Fruit fly (Drosophila melanogaster) whole organism, embryonic: ENCODE results near the gene dsd.

ENCODE experiments used
- Bteb2 ChIP-seq: fragments of 200-800 bp; sonication (Bioruptor generic); optimal IDR thresholded peaks from 2 replicates; lab custom pipeline; 2016; ENCODE audit warnings: missing biosample characterization, missing genetic modification characterization
- CG10366 ChIP-seq: fragments of 200-800 bp; sonication (Bioruptor generic); IDR thresholded peaks from 2 replicates; pipeline ENCODE4 v1.3.6; 2022; ENCODE audit warnings: missing biosample characterization, missing genetic modification characterization
- CG12391 ChIP-seq: fragments of 200-800 bp; sonication (Bioruptor generic); optimal IDR thresholded peaks from 3 replicates; lab custom pipeline; 2018; ENCODE audit warnings: missing biosample characterization, mild to moderate bottlenecking, missing genetic modification characterization, moderate library complexity
- CG12942 ChIP-seq: fragments of 200-800 bp; sonication (Bioruptor generic); optimal IDR thresholded peaks from 3 replicates; lab custom pipeline; 2016; ENCODE audit warnings: missing biosample characterization, missing genetic modification characterization
- CG14050 ChIP-seq: fragments of 200-800 bp; sonication (Bioruptor generic); IDR thresholded peaks from 3 replicates; pipeline ENCODE4 v1.3.6; 2022; ENCODE audit warnings: missing biosample characterization, missing genetic modification characterization
- CG14965 ChIP-seq: fragments of 200-800 bp; sonication (Bioruptor generic); optimal IDR thresholded peaks from 2 replicates; lab custom pipeline; 2016; ENCODE audit warnings: missing biosample characterization, missing genetic modification characterization, borderline replicate concordance
- CG15601 ChIP-seq: fragments of 200-800 bp; sonication (Bioruptor generic); optimal IDR thresholded peaks from 3 replicates; lab custom pipeline; 2019; ENCODE audit warnings: missing biosample characterization, mild to moderate bottlenecking, missing genetic modification characterization, moderate library complexity
- CG16813 ChIP-seq: fragments of 200-800 bp; sonication (Bioruptor generic); IDR thresholded peaks from 3 replicates; pipeline ENCODE4 v1.3.6; 2022; ENCODE audit warnings: missing biosample characterization, missing genetic modification characterization; ENCODE audit not compliant: partially characterized antibody
- CG16863 ChIP-seq: fragments of 200-800 bp; sonication (Bioruptor generic); optimal IDR thresholded peaks from 3 replicates; lab custom pipeline; 2016; ENCODE audit warnings: missing biosample characterization, missing genetic modification characterization
- CG17359 ChIP-seq: fragments of 200-800 bp; sonication (Bioruptor generic); optimal IDR thresholded peaks from 3 replicates; lab custom pipeline; 2018; ENCODE audit warnings: missing biosample characterization, mild to moderate bottlenecking, missing genetic modification characterization, moderate library complexity
- CG18764 ChIP-seq: fragments of 200-800 bp; sonication (Bioruptor generic); optimal IDR thresholded peaks from 3 replicates; lab custom pipeline; 2016; ENCODE audit warnings: missing biosample characterization, missing genetic modification characterization
- CG2116 ChIP-seq: fragments of 200-800 bp; sonication (Bioruptor generic); optimal IDR thresholded peaks from 3 replicates; lab custom pipeline; 2018; ENCODE audit warnings: missing biosample characterization, mild to moderate bottlenecking, missing genetic modification characterization
- CG34224 ChIP-seq: fragments of 200-800 bp; sonication (Bioruptor generic); IDR thresholded peaks from 3 replicates; pipeline ENCODE4 v1.3.6; 2022; ENCODE audit warnings: missing biosample characterization, missing genetic modification characterization; ENCODE audit not compliant: partially characterized antibody
- CG3726 ChIP-seq: fragments of 200-800 bp; sonication (Bioruptor generic); IDR thresholded peaks from 3 replicates; pipeline ENCODE4, ENCODE4 v1.3.6; 2022; ENCODE audit warnings: missing biosample characterization, missing genetic modification characterization
- CG4617 ChIP-seq: fragments of 200-800 bp; sonication (Bioruptor generic); optimal IDR thresholded peaks from 3 replicates; lab custom pipeline; 2016; ENCODE audit warnings: missing biosample characterization, missing genetic modification characterization, borderline replicate concordance
- CG4707 ChIP-seq: fragments of 200-800 bp; sonication (Bioruptor generic); optimal IDR thresholded peaks from 2 replicates; lab custom pipeline; 2018; ENCODE audit warnings: missing biosample characterization, mild to moderate bottlenecking, missing genetic modification characterization, moderate library complexity
- CG5180 ChIP-seq: fragments of 200-800 bp; sonication (Bioruptor generic); optimal IDR thresholded peaks from 3 replicates; lab custom pipeline; 2017; ENCODE audit warnings: missing biosample characterization, missing genetic modification characterization, mild to moderate bottlenecking, moderate library complexity, missing genetic modification reagents
- CG6175 ChIP-seq: fragments of 200-800 bp; sonication (Bioruptor generic); IDR thresholded peaks from 3 replicates; pipeline ENCODE4 v1.3.6; 2022; ENCODE audit warnings: missing biosample characterization, missing genetic modification characterization
- CG6683 ChIP-seq: fragments of 200-800 bp; sonication (Bioruptor generic); optimal IDR thresholded peaks from 2 replicates; lab custom pipeline; 2017; ENCODE audit warnings: missing biosample characterization, mild to moderate bottlenecking, missing genetic modification characterization, missing genetic modification reagents
- CG7963 ChIP-seq: fragments of 200-800 bp; sonication (Bioruptor generic); IDR thresholded peaks from 3 replicates; pipeline ENCODE4 v1.3.6; 2022; ENCODE audit warnings: missing biosample characterization, missing genetic modification characterization; ENCODE audit not compliant: partially characterized antibody
- CG8089 ChIP-seq: fragments of 200-800 bp; sonication (Bioruptor generic); optimal IDR thresholded peaks from 3 replicates; lab custom pipeline; 2016; ENCODE audit warnings: missing biosample characterization, missing genetic modification characterization
- CG9932 ChIP-seq: fragments of 200-800 bp; sonication (Bioruptor generic); IDR thresholded peaks from 2 replicates; pipeline ENCODE4 v1.3.6; 2022; ENCODE audit warnings: missing biosample characterization, missing genetic modification characterization
- Deaf1 ChIP-seq: fragments of 200-800 bp; optimal IDR thresholded peaks from 3 replicates; lab custom pipeline; 2019; ENCODE audit warnings: missing biosample characterization, mild to moderate bottlenecking, missing genetic modification characterization, moderate library complexity
- H15 ChIP-seq: fragments of 200-800 bp; sonication (Bioruptor generic); IDR thresholded peaks from 3 replicates; pipeline ENCODE4 v1.3.6; 2022; ENCODE audit warnings: missing biosample characterization, missing genetic modification characterization
- Hmr ChIP-seq: fragments of 200-800 bp; sonication (Bioruptor generic); optimal IDR thresholded peaks from 3 replicates; lab custom pipeline; 2017; ENCODE audit warnings: mild to moderate bottlenecking, missing biosample characterization, missing genetic modification reagents, missing genetic modification characterization
- Lhr ChIP-seq: fragments of 200-800 bp; sonication (Bioruptor generic); optimal IDR thresholded peaks from 3 replicates; lab custom pipeline; 2017; ENCODE audit warnings: mild to moderate bottlenecking, missing biosample characterization, missing genetic modification reagents, missing genetic modification characterization
- Lim3 ChIP-seq: fragments of 200-800 bp; sonication (Bioruptor generic); IDR thresholded peaks from 2 replicates; pipeline ENCODE4 v1.3.6; 2022; ENCODE audit warnings: missing biosample characterization, missing genetic modification characterization
- Lpt ChIP-seq: fragments of >200 bp; optimal IDR thresholded peaks from 2 replicates; lab custom pipeline; 2018; ENCODE audit warnings: missing biosample characterization, missing genetic modification characterization
- Mes4 ChIP-seq: fragments of 200-800 bp; sonication (Bioruptor generic); optimal IDR thresholded peaks from 2 replicates; lab custom pipeline; 2016; ENCODE audit warnings: missing biosample characterization, missing genetic modification characterization
- Optix ChIP-seq: fragments of 200-800 bp; sonication (Bioruptor generic); IDR thresholded peaks from 3 replicates; pipeline ENCODE4 v1.3.6; 2022; ENCODE audit warnings: missing biosample characterization, missing genetic modification characterization
- Ssrp ChIP-seq: fragments of 200-800 bp; sonication (Bioruptor generic); optimal IDR thresholded peaks from 2 replicates; lab custom pipeline; 2018; ENCODE audit warnings: missing biosample characterization, mild to moderate bottlenecking, missing genetic modification characterization, moderate library complexity
- Xbp1 ChIP-seq: fragments of 200-800 bp; sonication (Bioruptor generic); optimal IDR thresholded peaks from 3 replicates; lab custom pipeline; 2016; ENCODE audit warnings: missing biosample characterization, mild to moderate bottlenecking, missing genetic modification characterization
- bigmax ChIP-seq: fragments of 200-800 bp; sonication (Bioruptor generic); optimal IDR thresholded peaks from 2 replicates; lab custom pipeline; 2018; ENCODE audit warnings: missing biosample characterization, mild to moderate bottlenecking, missing genetic modification characterization
- crp ChIP-seq, 2 experiments: fragments of 200-800 bp; sonication (Bioruptor generic); optimal IDR thresholded peaks; 2 replicates in 1 of 2; 3 replicates in 1 of 2; lab custom pipeline; 2017; ENCODE audit warnings: missing biosample characterization in 2 of 2, missing genetic modification characterization in 2 of 2, mild to moderate bottlenecking in 1 of 2, moderate library complexity in 1 of 2
- en ChIP-seq: fragments of 200-800 bp; sonication (Bioruptor generic); optimal IDR thresholded peaks from 2 replicates; lab custom pipeline; 2016; ENCODE audit warnings: missing biosample characterization, missing genetic modification characterization
- eve ChIP-seq, 2 experiments: fragments of >200 bp; optimal IDR thresholded peaks; 2 replicates each; lab custom pipeline; 2017; ENCODE audit warnings: missing biosample characterization in 2 of 2, missing genetic modification characterization in 2 of 2
- fd3F ChIP-seq: fragments of 200-800 bp; sonication (Bioruptor generic); optimal IDR thresholded peaks from 2 replicates; lab custom pipeline; 2018; ENCODE audit warnings: missing biosample characterization, mild to moderate bottlenecking, missing genetic modification characterization, moderate library complexity
- gcm2 ChIP-seq: fragments of 200-800 bp; sonication (Bioruptor generic); optimal IDR thresholded peaks from 2 replicates; lab custom pipeline; 2016; ENCODE audit warnings: missing biosample characterization, missing genetic modification characterization
- onecut ChIP-seq: fragments of 200-800 bp; sonication (Bioruptor generic); IDR thresholded peaks from 2 replicates; pipeline ENCODE4 v1.3.6; 2022; ENCODE audit warnings: missing biosample characterization, missing genetic modification characterization
- pho ChIP-seq: fragments of 200-800 bp; sonication (Bioruptor generic); optimal IDR thresholded peaks from 2 replicates; lab custom pipeline; 2016; ENCODE audit warnings: missing biosample characterization, missing genetic modification characterization
- prd ChIP-seq, 3 experiments: fragments of >200 bp in 2 of 3; fragments of 200-800 bp in 1 of 3; sonication (Bioruptor generic) in 1 of 3; optimal IDR thresholded peaks in 2 of 3; IDR thresholded peaks in 1 of 3; 2 replicates in 2 of 3; 3 replicates in 1 of 3; pipeline versions ENCODE4 v1.3.6 to Lab custom; 2017 to 2022; ENCODE audit warnings: missing biosample characterization in 1 of 3, missing genetic modification characterization in 1 of 3
- pum ChIP-seq: fragments of 200-800 bp; sonication (Bioruptor generic); optimal IDR thresholded peaks from 2 replicates; lab custom pipeline; 2016; ENCODE audit warnings: missing biosample characterization, missing genetic modification characterization
- salm ChIP-seq: fragments of 200-800 bp; sonication (Bioruptor generic); optimal IDR thresholded peaks from 2 replicates; lab custom pipeline; 2018; ENCODE audit warnings: missing biosample characterization, mild to moderate bottlenecking, missing genetic modification characterization
- schlank ChIP-seq: fragments of 200-800 bp; sonication (Bioruptor generic); optimal IDR thresholded peaks from 2 replicates; lab custom pipeline; 2018; ENCODE audit warnings: missing biosample characterization, mild to moderate bottlenecking, missing genetic modification characterization
- seq ChIP-seq: fragments of 200-800 bp; sonication (Bioruptor generic); IDR thresholded peaks from 2 replicates; pipeline ENCODE4 v1.3.6; 2022; ENCODE audit warnings: missing biosample characterization, missing genetic modification characterization
- sim ChIP-seq: fragments of 200-800 bp; sonication (Bioruptor generic); IDR thresholded peaks from 2 replicates; pipeline ENCODE4 v1.3.6; 2022; ENCODE audit warnings: missing biosample characterization, missing genetic modification characterization
- ssp ChIP-seq: fragments of 200-800 bp; sonication (Bioruptor generic); IDR thresholded peaks from 2 replicates; pipeline ENCODE4 v1.3.6; 2022; ENCODE audit warnings: missing biosample characterization, missing genetic modification characterization
- trem ChIP-seq: fragments of 200-800 bp; optimal IDR thresholded peaks from 3 replicates; lab custom pipeline; 2019; ENCODE audit warnings: missing biosample characterization, mild to moderate bottlenecking, missing genetic modification characterization, moderate library complexity
- ttk ChIP-seq: fragments of 200-800 bp; sonication (Bioruptor generic); IDR thresholded peaks from 2 replicates; pipeline ENCODE4 v2.1.2; 2022; ENCODE audit warnings: missing biosample characterization, missing genetic modification characterization
- vvl ChIP-seq: fragments of 200-800 bp; sonication (Bioruptor generic); IDR thresholded peaks from 2 replicates; pipeline ENCODE4 v1.3.6; 2022; ENCODE audit warnings: missing biosample characterization, missing genetic modification characterization

dsd gene

DNA sequence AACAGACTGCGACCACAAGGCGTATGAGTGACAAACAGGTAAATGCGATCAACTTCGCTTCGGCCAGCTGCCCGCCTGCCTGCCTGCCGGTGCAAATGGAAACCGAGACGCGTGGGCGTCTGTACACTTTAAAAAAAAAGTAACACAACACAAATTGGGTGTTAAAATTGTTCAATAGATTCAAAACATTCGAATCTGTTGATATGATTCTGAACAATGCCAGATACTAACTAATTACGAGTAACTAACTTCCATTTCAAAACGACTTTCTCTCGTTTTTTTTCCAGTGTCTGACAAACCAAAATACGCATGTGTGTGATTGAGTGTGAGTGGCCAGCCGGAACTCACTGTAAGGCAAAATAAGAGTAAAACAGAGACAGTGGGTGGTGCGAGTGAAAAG is 37.5 kb downstream of the dsd start (continued):
- TF ChIP-seq Hmr (peak; percentile 81), CG2116 (GFP tag; lab: Kevin White, UChicago) (peak; percentile 25), bigmax (GFP tag; lab: Kevin White, UChicago) (no peak), crp (GFP tag; optimal IDR thresholded peaks at IDR 0.05; lab: Kevin White, UChicago) (peak in 1 of 2 experiments; percentile 5), Bteb2 (peak; percentile 68), CG12391 (peak; percentile 77), en (GFP tag; lab: Kevin White, UChicago) (peak; percentile 64), CG9932 (GFP tag; lab: Robert Waterston, UW) (peak; percentile 90), onecut (GFP tag; lab: Robert Waterston, UW) (peak; percentile 82), CG14965 (GFP tag; lab: Kevin White, UChicago) (peak; percentile 67), Lhr (no peak), Deaf1 (tag; lab: Kevin White, UChicago) (no peak), seq (GFP tag; lab: Robert Waterston, UW) (peak; percentile 89), pho (GFP tag; lab: Kevin White, UChicago) (peak; percentile 50), Lpt (GFP tag; lab: Kevin White, UChicago) (no peak), CG17359 (tag; lab: Kevin White, UChicago) (peak; percentile 94), ttk (GFP tag; lab: Robert Waterston, UW) (peak; percentile 83), trem (tag; lab: Kevin White, UChicago) (peak; percentile 53), Lim3 (GFP tag; lab: Robert Waterston, UW) (peak; percentile 56; the same call in 1 of the 2 replicates), CG16813 (GFP tag; lab: Robert Waterston, UW) (no peak), ssp (GFP tag; lab: Robert Waterston, UW) (peak; percentile 76), CG5180 (GFP tag; lab: Kevin White, UChicago) (peak; percentile 83), CG6683 (GFP tag; lab: Kevin White, UChicago) (peak; percentile 84), vvl (peak; percentile 95), CG10366 (GFP tag; lab: Robert Waterston, UW) (peak; percentile 85; the same call in 1 of the 2 replicates), gcm2 (GFP tag; lab: Kevin White, UChicago) (no peak), salm (peak; percentile 25), prd (optimal IDR thresholded peaks at IDR 0.05; lab: Kevin White, UChicago) (no peak), prd (GFP tag; IDR thresholded peaks at IDR 0.05; lab: Robert Waterston, UW) (peak; percentile 91), CG34224 (no peak), Optix (peak; percentile 84), Ssrp (tag; lab: Kevin White, UChicago) (peak; percentile 56), CG3726 (peak; percentile 71; the same call in 1 of the 3 replicates), fd3F (GFP tag; lab: Kevin White, UChicago) (peak; percentile 72), Xbp1 (GFP tag; lab: Kevin White, UChicago) (peak; percentile 76), Mes4 (GFP tag; lab: Kevin White, UChicago) (peak; percentile 58), H15 (GFP tag; lab: Robert Waterston, UW) (peak; percentile 89), CG8089 (GFP tag; lab: Kevin White, UChicago) (peak; percentile 56), CG18764 (GFP tag; lab: Kevin White, UChicago) (peak; percentile 80), sim (peak; percentile 57; the same call in 1 of the 2 replicates), CG6175 (GFP tag; lab: Robert Waterston, UW) (peak; percentile 76; the same call in 2 of the 3 replicates), CG12942 (peak; percentile 71), CG4617 (peak; percentile 45), CG4707 (GFP tag; lab: Kevin White, UChicago) (peak; percentile 0), pum (GFP tag; lab: Kevin White, UChicago) (peak; percentile 86), schlank (tag; lab: Kevin White, UChicago) (peak; percentile 51), CG15601 (no peak), CG7963 (no peak), CG16863 (GFP tag; lab: Kevin White, UChicago) (peak; percentile 77), CG14050 (GFP tag; lab: Robert Waterston, UW) (peak; percentile 86), eve (GFP tag; optimal IDR thresholded peaks at IDR 0.05; lab: Kevin White, UChicago) (no peak)
